Worm (Caenorhabditis elegans) whole organism, early embryonic: ENCODE measurements around the gene nhr-92.
A peak's percentile ranks its signal among the peaks of the same experiment; 100 is the strongest.
"Not testable (repeated sequence)": the region's sequence is repeated elsewhere in the genome, so short reads cannot be mapped to it uniquely, and the experiment has no call there.

Experiments
- B0310.2 ChIP-seq: sonication (generic microtip); optimal IDR thresholded peaks from 2 replicates; lab custom pipeline; 2016; ENCODE audit warnings: mild to moderate bottlenecking, missing genetic modification characterization, missing compliant biosample characterization
- F13C5.2 ChIP-seq: sonication (generic microtip); optimal IDR thresholded peaks from 2 replicates; lab custom pipeline; 2017; ENCODE audit warnings: mild to moderate bottlenecking, missing genetic modification characterization, inconsistent platforms, missing compliant biosample characterization
- aly-1 ChIP-seq: sonication (generic microtip); optimal IDR thresholded peaks from 2 replicates; lab custom pipeline; 2016; ENCODE audit warnings: missing genetic modification characterization, missing compliant biosample characterization
- ama-1 ChIP-seq: fragments of 150-350 bp; optimal IDR thresholded peaks from 2 replicates; lab custom pipeline; 2014
- ceh-13 ChIP-seq: fragments of 200-800 bp; sonication (Bioruptor generic); optimal IDR thresholded peaks from 2 replicates; lab custom pipeline; 2018; ENCODE audit warnings: mild to moderate bottlenecking, missing genetic modification characterization, missing compliant biosample characterization
- ceh-36 ChIP-seq: sonication (generic microtip); optimal IDR thresholded peaks from 2 replicates; lab custom pipeline; 2016; ENCODE audit warnings: missing genetic modification characterization, inconsistent platforms, missing compliant biosample characterization
- ets-7 ChIP-seq: sonication (generic microtip); optimal IDR thresholded peaks from 2 replicates; lab custom pipeline; 2016; ENCODE audit warnings: missing genotype, missing genetic modification characterization, missing compliant biosample characterization
- flt-1 ChIP-seq: fragments of 200-800 bp; sonication (Bioruptor generic); IDR thresholded peaks from 2 replicates; pipeline ENCODE4 v1.3.6; 2022; ENCODE audit warnings: missing genetic modification characterization, missing compliant biosample characterization
- hmbx-1 ChIP-seq: sonication (generic microtip); optimal IDR thresholded peaks from 2 replicates; lab custom pipeline; 2016; ENCODE audit warnings: mild to moderate bottlenecking, missing genetic modification characterization, missing compliant biosample characterization
- hmg-4 ChIP-seq: fragments of 200-800 bp; sonication (Bioruptor generic); optimal IDR thresholded peaks from 2 replicates; lab custom pipeline; 2018; ENCODE audit warnings: mild to moderate bottlenecking, missing genetic modification characterization, missing compliant biosample characterization
- hnd-1 ChIP-seq: sonication (generic microtip); optimal IDR thresholded peaks from 2 replicates; lab custom pipeline; 2016; ENCODE audit warnings: missing genetic modification characterization, missing compliant biosample characterization
- pes-1 ChIP-seq: fragments of 200-800 bp; sonication (Bioruptor generic); IDR thresholded peaks from 2 replicates; pipeline ENCODE4 v1.3.6; 2022; ENCODE audit warnings: missing genetic modification reagents, missing genetic modification characterization, missing compliant biosample characterization
- scrt-1 ChIP-seq: fragments of 200-800 bp; sonication (Bioruptor generic); IDR thresholded peaks from 2 replicates; pipeline ENCODE4 v1.3.6; 2022; ENCODE audit warnings: missing genetic modification characterization, missing compliant biosample characterization
- sea-1 ChIP-seq: fragments of 200-800 bp; sonication (Bioruptor generic); conservative IDR thresholded peaks from 2 replicates; pipeline ENCODE4 v1.3.6; 2022; ENCODE audit warnings: missing genetic modification characterization, missing compliant biosample characterization
- tbx-11 ChIP-seq: fragments of 200-800 bp; sonication (Bioruptor generic); IDR thresholded peaks from 2 replicates; pipeline ENCODE4 v1.3.6; 2022; ENCODE audit warnings: missing genetic modification characterization, missing compliant biosample characterization
- tbx-37 ChIP-seq: fragments of 200-800 bp; sonication (Bioruptor generic); conservative IDR thresholded peaks from 2 replicates; pipeline ENCODE4 v1.3.6; 2022; ENCODE audit warnings: missing genetic modification reagents, missing genetic modification characterization, missing compliant biosample characterization
- tra-4 ChIP-seq: sonication (generic microtip); optimal IDR thresholded peaks from 2 replicates; lab custom pipeline; 2017; ENCODE audit warnings: missing genetic modification characterization, missing compliant biosample characterization

Gene nhr-92

ce11 chrIV:1605276-1605762, 14.6 kb upstream of the nhr-92 start, which contains the start of gene Y41D4B.11:
Gene Y41D4B.11, plus strand, starts transcription at chrIV:1605712.
- TF ChIP-seq ceh-13, result no peak
- TF ChIP-seq ceh-36 (tag; lab: Kevin White, UChicago), result no peak
- TF ChIP-seq ama-1 (lab: Kevin White, UChicago), result no peak
- no peak for TF ChIP-seq tbx-11 (GFP tag; lab: Robert Waterston, UW)

ce11 chrIV:1609973-1610372, 9.9 kb upstream of the nhr-92 start, which contains the start of gene dsl-3:
Gene dsl-3, plus strand, starts transcription at chrIV:1610273.
- TF ChIP-seq flt-1; sea-1 (GFP tag; lab: Robert Waterston, UW); ceh-13: not testable (repeated sequence)

ce11 chrIV:1613592-1613991, 6.3 kb upstream of the nhr-92 start, which contains the start of gene nhr-122:
Gene nhr-122, plus strand, starts transcription at chrIV:1613892.
- TF ChIP-seq sea-1 (GFP tag; lab: Robert Waterston, UW), result no peak
- TF ChIP-seq hmbx-1 (tag; lab: Kevin White, UChicago), result no peak
- no peak for TF ChIP-seq F13C5.2
- TF ChIP-seq ceh-36 (tag; lab: Kevin White, UChicago), result no peak
- no peak for TF ChIP-seq tbx-37 (GFP tag; lab: Robert Waterston, UW)
- no peak for TF ChIP-seq scrt-1 (GFP tag; lab: Robert Waterston, UW)
- TF ChIP-seq ama-1 (lab: Kevin White, UChicago), result no peak

- TF ChIP-seq hmg-4 (GFP tag; lab: Kevin White, UChicago), result no peak
- no peak for TF ChIP-seq sea-1 (GFP tag; lab: Robert Waterston, UW)
- no peak for TF ChIP-seq tbx-37 (GFP tag; lab: Robert Waterston, UW)
Measured at ce11 chrIV:1623712-1624111, 3.8 kb downstream of the nhr-92 start, which contains the start of gene nhr-87. Gene nhr-87, plus strand, starts transcription at chrIV:1624029.

DNA sequence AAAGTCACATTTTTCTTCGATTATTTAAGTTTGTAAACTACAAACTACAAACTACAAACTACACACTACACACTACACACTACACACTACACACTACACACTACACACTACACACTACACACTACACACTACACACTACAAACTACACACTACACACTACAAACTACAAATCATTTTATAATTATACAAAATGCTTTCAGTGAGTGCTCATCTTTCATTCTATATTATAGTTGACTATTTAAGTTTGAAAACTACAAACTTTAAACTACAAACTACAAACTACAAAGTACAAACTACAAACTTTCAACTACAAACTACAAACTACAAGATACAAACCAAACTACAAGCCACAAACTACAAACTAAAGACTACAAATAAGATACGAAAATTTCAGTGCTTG, 4.6 kb downstream of the nhr-92 start:
- TF ChIP-seq ets-7 (tag; lab: Kevin White, UChicago), result no peak
- no peak for TF ChIP-seq scrt-1 (GFP tag; lab: Robert Waterston, UW)
- no peak for TF ChIP-seq pes-1 (GFP tag; lab: Robert Waterston, UW)
- no peak for TF ChIP-seq ceh-13
- TF ChIP-seq F13C5.2, result no peak
- TF ChIP-seq tra-4 (tag; lab: Kevin White, UChicago), result no peak
- TF ChIP-seq aly-1 (tag; lab: Kevin White, UChicago), result no peak
- no peak for TF ChIP-seq tbx-11 (GFP tag; lab: Robert Waterston, UW)
- no peak for TF ChIP-seq hmg-4 (GFP tag; lab: Kevin White, UChicago)
- no peak for TF ChIP-seq sea-1 (GFP tag; lab: Robert Waterston, UW)
- no peak for TF ChIP-seq flt-1
- TF ChIP-seq B0310.2, result no peak
- TF ChIP-seq hmbx-1 (tag; lab: Kevin White, UChicago), result no peak
- TF ChIP-seq hnd-1, result no peak
- TF ChIP-seq tbx-37 (GFP tag; lab: Robert Waterston, UW), result no peak
- no peak for TF ChIP-seq ceh-36 (tag; lab: Kevin White, UChicago)
- no peak for TF ChIP-seq ama-1 (lab: Kevin White, UChicago)

DNA sequence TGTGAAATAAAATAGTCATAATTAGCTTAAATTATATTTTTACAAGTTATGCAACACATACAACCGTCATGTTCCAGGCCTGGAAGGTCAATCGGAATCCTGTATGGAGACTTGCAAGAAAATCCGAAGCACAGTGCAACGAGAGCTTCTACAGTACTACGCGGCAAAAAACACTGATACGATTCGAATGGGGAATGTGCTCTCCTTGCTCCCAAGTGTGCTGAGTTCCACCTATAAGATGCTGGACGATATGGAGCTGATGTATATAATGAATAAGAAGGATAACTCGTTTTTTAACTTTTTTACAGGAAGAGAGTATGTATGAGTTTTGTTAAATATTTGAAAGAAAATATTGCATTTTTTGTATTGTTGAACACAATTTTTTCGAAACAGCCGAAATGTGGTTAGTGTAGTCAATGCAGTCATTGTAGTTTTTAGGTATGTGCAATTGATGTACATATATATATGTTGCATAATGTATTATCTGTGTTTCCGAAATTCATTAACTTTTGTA, 6.5 kb downstream of the nhr-92 start, which contains the start of gene nhr-146:
nhr-146 (plus strand) TSS at position 464 of the 514 bp plus-strand sequence.
- TF ChIP-seq hmg-4 (GFP tag; lab: Kevin White, UChicago), result no peak
- no peak for TF ChIP-seq ceh-13
- no peak for TF ChIP-seq F13C5.2
- no peak for TF ChIP-seq aly-1 (tag; lab: Kevin White, UChicago)
- TF ChIP-seq hnd-1, result no peak

- peak; percentile 61 for TF ChIP-seq ceh-36 (tag; lab: Kevin White, UChicago)
- no peak for TF ChIP-seq tra-4 (tag; lab: Kevin White, UChicago)
Measured at ce11 chrIV:1628281-1628680, 8.4 kb downstream of the nhr-92 start.

DNA sequence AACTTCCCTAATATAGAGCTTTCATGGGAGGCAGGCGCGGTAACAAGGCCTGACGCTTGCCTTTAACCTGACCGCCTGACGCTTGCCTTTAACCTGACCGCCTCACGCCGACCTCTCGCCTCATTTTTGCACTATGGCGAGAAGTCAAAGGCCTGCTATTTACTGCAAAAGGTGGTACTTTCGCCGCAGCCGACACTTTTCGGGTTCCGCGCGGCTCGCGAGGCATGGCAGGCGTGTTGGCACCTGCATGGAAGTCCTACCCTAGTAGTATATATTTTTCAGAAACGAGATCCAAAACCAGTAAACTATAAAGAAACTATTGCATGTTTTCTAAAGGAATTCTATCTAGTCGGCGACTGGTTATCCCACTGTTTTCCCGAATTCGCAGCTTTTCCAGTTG, 8.8 kb downstream of the nhr-92 start:
- TF ChIP-seq hnd-1, result no peak
- no peak for TF ChIP-seq pes-1 (GFP tag; lab: Robert Waterston, UW)

- TF ChIP-seq ceh-13 (no peak), B0310.2 (no peak), F13C5.2 (no peak), tra-4 (tag; lab: Kevin White, UChicago) (no peak), aly-1 (tag; lab: Kevin White, UChicago) (no peak), sea-1 (GFP tag; lab: Robert Waterston, UW) (no peak), tbx-11 (GFP tag; lab: Robert Waterston, UW) (no peak), hmbx-1 (tag; lab: Kevin White, UChicago) (no peak)
Measured at ce11 chrIV:1631651-1632050, 11.8 kb downstream of the nhr-92 start, which contains the start of gene cpg-24. Gene cpg-24, plus strand, starts transcription at chrIV:1631951.
